Fruit fly (Drosophila melanogaster): ENCODE results near the gene Mur18B.

- no peak for TF ChIP-seq CG8478 (optimal IDR thresholded peaks at IDR 0.05)
- no peak for TF ChIP-seq CTCF (optimal IDR thresholded peaks at IDR 0.05)
These were observed 33.3 kb upstream of the Mur18B start, which contains the start of the genes CG7556 and CG7453 for dm6 chrX:19179696-19180255.

All from S2 (cell line).